Worm (Caenorhabditis elegans): ENCODE measurements around the gene T10B5.7.

The T10B5.7 gene

DNA sequence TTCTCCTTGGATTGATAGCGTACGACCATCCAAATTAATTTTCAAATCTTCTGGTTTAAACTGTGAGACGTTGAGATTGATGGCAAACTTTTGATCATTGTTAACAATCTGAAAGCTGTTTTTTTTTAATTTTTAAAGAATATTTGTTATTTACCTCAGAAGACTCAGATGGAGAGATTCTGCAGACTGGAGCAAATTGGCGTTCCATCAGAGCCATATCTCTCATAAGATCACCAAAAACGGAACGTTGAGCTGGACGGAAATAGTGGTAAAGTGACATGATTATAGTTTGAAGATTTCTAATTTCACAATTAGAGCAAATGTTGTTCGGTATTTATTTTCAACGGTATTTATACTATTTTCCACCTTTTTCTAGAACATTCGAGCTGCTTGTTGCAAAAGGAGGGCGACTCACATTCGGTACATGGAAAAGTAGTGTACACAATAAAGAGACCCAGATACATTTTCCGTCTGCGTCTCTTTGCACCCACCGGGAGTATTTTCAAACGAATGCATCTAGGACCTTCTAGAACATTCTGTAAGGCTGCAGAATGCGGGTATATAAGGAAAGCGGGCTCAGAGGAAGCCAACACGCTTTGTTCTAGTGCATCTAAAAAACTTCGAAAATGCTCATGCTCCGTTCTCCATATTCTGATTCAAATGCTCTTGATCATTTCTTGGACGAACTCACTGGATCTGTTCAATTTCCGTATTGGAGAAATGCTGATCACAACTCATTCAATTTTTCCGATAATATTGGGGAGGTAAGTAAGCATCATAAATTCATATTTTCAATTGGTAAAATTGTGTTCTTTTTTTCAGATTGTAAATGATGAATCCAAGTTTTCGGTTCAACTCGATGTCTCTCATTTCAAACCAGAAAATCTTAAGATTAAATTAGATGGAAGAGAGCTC lies 41.1 kb upstream of the T10B5.7 start, which contains the start of the genes hsp-16.2 and hsp-16.41 (continued):
- TF ChIP-seq mdt-29 (GFP tag; IDR thresholded peaks at IDR 0.05), result peak; percentile 97
- no peak for TF ChIP-seq snpc-4 (tag; optimal IDR thresholded peaks at IDR 0.05)

DNA sequence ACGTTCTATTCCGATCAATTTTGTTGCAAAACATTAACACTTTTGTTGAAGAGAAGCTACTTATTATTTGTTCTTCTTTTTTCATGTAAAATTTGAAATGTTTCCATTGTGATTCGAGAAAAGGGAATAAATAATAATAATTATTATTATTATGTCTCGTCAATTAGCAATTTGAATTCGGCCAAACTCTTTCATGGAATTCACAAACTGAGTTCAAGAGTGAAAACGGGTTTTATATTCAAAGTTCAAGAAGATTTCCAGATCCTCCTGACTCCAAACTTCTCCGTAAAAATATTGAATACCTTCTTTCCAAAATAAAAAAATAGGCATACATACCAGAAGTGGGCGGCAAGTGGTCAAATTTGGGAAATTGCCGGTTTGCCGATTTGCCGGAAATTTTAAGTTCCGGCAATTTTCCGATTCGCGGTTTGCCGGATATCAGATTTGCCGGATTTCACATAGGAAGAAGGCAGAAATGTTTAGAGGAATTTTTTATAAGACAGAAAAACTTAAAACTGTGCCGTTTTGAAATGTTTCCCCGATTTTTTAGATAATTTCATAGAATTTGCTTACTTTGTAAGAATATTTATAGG lies 40.2 kb upstream of the T10B5.7 start:
- TF ChIP-seq duxl-1 (tag; optimal IDR thresholded peaks at IDR 0.05; ENCODE audit: poor library complexity) (no peak), lim-7 (GFP tag; IDR thresholded peaks at IDR 0.05) (0 out of 2 replicates have a peak, but pooled peaks have one; percentile 19), daf-19 (GFP tag; conservative IDR thresholded peaks at IDR 0.05) (no peak), snpc-1.2 (GFP tag; IDR thresholded peaks at IDR 0.05) (no peak), snpc-4 (tag; optimal IDR thresholded peaks at IDR 0.05) (no peak), lir-3 (tag; optimal IDR thresholded peaks at IDR 0.05) (no peak), mdt-29 (GFP tag; IDR thresholded peaks at IDR 0.05) (no peak), mxl-3 (GFP tag; optimal IDR thresholded peaks at IDR 0.05) (peak; percentile 31), pha-4 (GFP tag; IDR thresholded peaks at IDR 0.05) (no peak), pha-4 (tag; optimal IDR thresholded peaks at IDR 0.05) (peak; percentile 56), tra-1 (GFP tag; IDR thresholded peaks at IDR 0.05) (no peak), dmd-9 (GFP tag; IDR thresholded peaks at IDR 0.05) (no peak), ztf-7 (tag; optimal IDR thresholded peaks at IDR 0.05) (no peak), arid-1 (GFP tag; conservative IDR thresholded peaks at IDR 0.05) (no peak), ZK337.2 (GFP tag; IDR thresholded peaks at IDR 0.05) (no peak), egl-43 (GFP tag; IDR thresholded peaks at IDR 0.05) (no peak), nhr-41 (GFP tag; IDR thresholded peaks at IDR 0.05) (no peak), ceh-44 (GFP tag; IDR thresholded peaks at IDR 0.05) (no peak), lin-38 (GFP tag; IDR thresholded peaks at IDR 0.05) (no peak), aly-2 (tag; optimal IDR thresholded peaks at IDR 0.05) (no peak), mes-2 (tag; optimal IDR thresholded peaks at IDR 0.05; ENCODE audit: poor library complexity, severe bottlenecking) (no peak), zag-1 (tag; optimal IDR thresholded peaks at IDR 0.05) (no peak), hif-1 (tag; optimal IDR thresholded peaks at IDR 0.05) (no peak), nhr-28 (tag; optimal IDR thresholded peaks at IDR 0.05) (no peak), daf-16 (GFP tag; optimal IDR thresholded peaks at IDR 0.05) (no peak), daf-16 (tag; optimal IDR thresholded peaks at IDR 0.05) (peak; percentile 14), Y105C5A.15 (GFP tag; IDR thresholded peaks at IDR 0.05) (no peak), nhr-10 (tag; optimal IDR thresholded peaks at IDR 0.05) (no peak), jun-1 (tag; optimal IDR thresholded peaks at IDR 0.05) (no peak), aha-1 (tag) (peak; percentile 44), nhr-77 (tag; optimal IDR thresholded peaks at IDR 0.05) (no peak), daf-12 (tag; optimal IDR thresholded peaks at IDR 0.05) (no peak), T26A8.4 (GFP tag; IDR thresholded peaks at IDR 0.05) (no peak), zfp-3 (GFP tag; conservative IDR thresholded peaks at IDR 0.05) (peak; percentile 46; the same call in 1 of the 2 replicates), hlh-11 (tag; optimal IDR thresholded peaks at IDR 0.05) (peak; percentile 3)

DNA sequence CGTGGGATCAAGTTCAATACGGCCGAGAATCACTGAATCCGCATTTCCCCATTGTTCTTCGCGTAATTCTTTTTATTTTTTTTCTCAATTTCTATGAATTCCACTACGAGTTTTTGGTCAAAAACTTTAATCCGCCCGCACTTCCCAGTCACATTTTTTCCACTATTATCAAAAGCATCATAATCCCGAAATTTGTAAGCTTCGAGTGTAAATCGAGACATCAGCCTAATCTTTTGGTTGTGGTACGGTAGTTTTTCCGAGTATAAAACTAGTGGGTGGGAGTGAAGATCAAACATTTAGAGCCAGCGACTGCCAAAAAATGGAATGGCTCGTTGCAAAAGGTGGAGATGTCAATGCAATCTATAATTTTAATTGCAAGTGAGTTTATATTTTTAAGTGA lies 38.8 kb upstream of the T10B5.7 start, which contains the start of gene srt-42:
TSS of gene srt-42 (plus strand) at position 301 of the 400 bp plus-strand sequence.
- TF ChIP-seq egl-27 (tag; optimal IDR thresholded peaks at IDR 0.05), result no peak
- TF ChIP-seq nhr-102 (tag; optimal IDR thresholded peaks at IDR 0.05), result no peak
- TF ChIP-seq tag-97 (GFP tag; IDR thresholded peaks at IDR 0.05), result no peak
- TF ChIP-seq ceh-20 (GFP tag; IDR thresholded peaks at IDR 0.05), result no peak
- TF ChIP-seq mep-1 (tag; optimal IDR thresholded peaks at IDR 0.05), result no peak
- TF ChIP-seq gei-8 (GFP tag; optimal IDR thresholded peaks at IDR 0.05), result no peak
- TF ChIP-seq hif-1 (tag; optimal IDR thresholded peaks at IDR 0.05), result no peak
- TF ChIP-seq lin-1 (GFP tag; IDR thresholded peaks at IDR 0.05), result no peak
- TF ChIP-seq ZK337.2 (GFP tag; IDR thresholded peaks at IDR 0.05), result no peak
- TF ChIP-seq ama-1 (optimal IDR thresholded peaks at IDR 0.05), result no peak
- no peak for TF ChIP-seq snpc-4 (tag; optimal IDR thresholded peaks at IDR 0.05)
- no peak for TF ChIP-seq hlh-11 (tag; optimal IDR thresholded peaks at IDR 0.05)
- TF ChIP-seq lin-15B (tag; optimal IDR thresholded peaks at IDR 0.05), result no peak
- no peak for TF ChIP-seq nhr-48 (tag; optimal IDR thresholded peaks at IDR 0.05)
- TF ChIP-seq ZK546.5 (tag; optimal IDR thresholded peaks at IDR 0.05), result no peak
- TF ChIP-seq F49E8.2 (tag; optimal IDR thresholded peaks at IDR 0.05; ENCODE audit: borderline replicate concordance), result no peak
- no peak for TF ChIP-seq nhr-25 (tag; optimal IDR thresholded peaks at IDR 0.05; ENCODE audit: borderline replicate concordance, insufficient read depth)
- TF ChIP-seq ztf-7 (tag; optimal IDR thresholded peaks at IDR 0.05), result no peak
